ENCODE assay signal across 2 fruit fly cellular contexts in genomic region chrX:15868781-15869180, dm6.
TF ChIP-seq lines count a peak whose summit lies in the region.

No protein-coding gene starts in this region.

- TF ChIP-seq CTCF in whole organism, embryonic (GFP tag; optimal IDR thresholded peaks at IDR 0.05; lab: Kevin White, UChicago) = no peak

TF ChIP-seq in Kc167, 6 proteins besides CTCF, POLR2A, EP300 and RAD21:
- TF ChIP-seq Sin3A (optimal IDR thresholded peaks at IDR 0.05; lab: Kevin White, UChicago) = no peak
- no peak for TF ChIP-seq psq (optimal IDR thresholded peaks at IDR 0.05; lab: Kevin White, UChicago)
- TF ChIP-seq Myc (optimal IDR thresholded peaks at IDR 0.05; lab: Kevin White, UChicago) = no peak
- no peak for TF ChIP-seq h (optimal IDR thresholded peaks at IDR 0.05; lab: Kevin White, UChicago)
- peak; percentile 81 for TF ChIP-seq ttk (optimal IDR thresholded peaks at IDR 0.05; lab: Kevin White, UChicago)

TF ChIP-seq in whole organism, embryonic, 481 proteins besides CTCF, POLR2A, EP300 and RAD21:
- TF ChIP-seq Med (GFP tag; lab: Kevin White, UChicago) (peak; percentile 62), lola (GFP tag; optimal IDR thresholded peaks at IDR 0.05; lab: Kevin White, UChicago) (no peak), Ets65A (GFP tag; lab: Kevin White, UChicago) (peak; percentile 79), hb (GFP tag; IDR thresholded peaks at IDR 0.05; lab: Robert Waterston, UW; ENCODE audit: partially characterized antibody) (0 out of 3 replicates have a peak, but pooled peaks have one; percentile 42)
